Worm (Caenorhabditis elegans): ENCODE measurements around the gene clec-257.

DNA sequence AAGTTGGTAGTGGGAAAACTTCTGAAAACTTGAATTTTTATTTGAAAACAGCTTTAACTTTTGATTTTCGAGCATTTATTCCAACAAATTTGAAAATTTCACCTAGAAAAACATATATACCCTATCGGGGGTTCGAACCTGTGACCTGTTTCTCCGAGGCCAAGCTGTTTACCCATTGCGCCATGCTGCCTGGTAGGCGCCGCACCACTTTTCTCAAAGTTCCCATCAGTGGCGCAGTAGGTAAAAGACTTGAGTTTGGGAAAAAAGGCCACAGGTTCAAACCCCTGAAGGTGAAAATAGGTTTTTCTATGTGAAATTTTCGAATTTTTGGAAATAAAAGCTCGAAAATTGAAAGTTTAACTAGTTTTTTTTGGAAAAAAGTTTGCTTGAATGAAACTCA, 7.7 kb downstream of the clec-257 start:
- no peak for TF ChIP-seq ztf-29 (GFP tag; IDR thresholded peaks at IDR 0.05)
- no peak for TF ChIP-seq flt-1 (GFP tag; IDR thresholded peaks at IDR 0.05)
- no peak for TF ChIP-seq tab-1 (GFP tag; IDR thresholded peaks at IDR 0.05)
- TF ChIP-seq cog-1 (tag; optimal IDR thresholded peaks at IDR 0.05), result no peak
- TF ChIP-seq T22C8.4 (GFP tag; IDR thresholded peaks at IDR 0.05), result no peak
